Fruit fly (Drosophila melanogaster): ENCODE measurements around the gene Nup93-2.
A peak's percentile ranks its signal among the peaks of the same experiment; 100 is the strongest.

The Nup93-2 gene

DNA sequence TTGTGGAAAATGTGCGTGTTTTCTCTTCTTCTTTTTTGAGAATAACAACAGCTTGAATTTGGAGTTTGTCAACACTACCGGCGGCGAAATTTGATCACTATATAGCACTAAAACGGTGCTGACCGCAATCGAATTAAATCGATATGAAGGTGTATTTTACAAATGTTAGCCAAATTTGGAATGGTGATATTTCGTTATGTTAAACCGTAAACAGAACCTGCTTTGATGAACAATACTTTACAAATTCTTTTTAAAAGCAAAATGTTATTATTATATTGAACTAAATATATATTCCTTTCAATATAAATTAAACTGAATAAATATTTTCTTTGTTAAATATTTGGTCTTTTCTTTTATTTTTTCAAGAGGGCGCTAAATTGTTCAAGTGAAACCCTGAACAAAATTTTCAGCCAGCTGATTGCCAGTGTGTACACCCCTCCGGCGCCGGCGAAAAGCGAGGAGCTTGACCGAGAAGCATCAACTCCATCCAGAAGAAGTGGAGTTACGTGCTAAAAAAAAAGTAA is 12.1 kb downstream of the Nup93-2 start, which contains the start of the genes Rrp6, CG33331 and CG33332 (continued):
- TF ChIP-seq Optix (GFP tag; IDR thresholded peaks at IDR 0.05), result no peak
- no peak for TF ChIP-seq usp (GFP tag; optimal IDR thresholded peaks at IDR 0.05)
- TF ChIP-seq dysf (GFP tag; IDR thresholded peaks at IDR 0.05), result peak; percentile 65; the same call in 2 of the 3 replicates
- peak; percentile 85 for TF ChIP-seq CoRest (tag; optimal IDR thresholded peaks at IDR 0.05)
- TF ChIP-seq CG31441 (GFP tag; IDR thresholded peaks at IDR 0.05), result no peak
- TF ChIP-seq CG10209 (GFP tag; optimal IDR thresholded peaks at IDR 0.05), result peak; percentile 76
- TF ChIP-seq CG6813 (GFP tag; optimal IDR thresholded peaks at IDR 0.05), result no peak
- no peak for TF ChIP-seq br (optimal IDR thresholded peaks at IDR 0.05)
- TF ChIP-seq dm (GFP tag; optimal IDR thresholded peaks at IDR 0.05), result peak; percentile 84
- TF ChIP-seq lbe (GFP tag; optimal IDR thresholded peaks at IDR 0.05), result no peak
- no peak; the same call in 1 of the 2 replicates for TF ChIP-seq CG32767 (GFP tag; IDR thresholded peaks at IDR 0.05)
- no peak for TF ChIP-seq salm (tag; optimal IDR thresholded peaks at IDR 0.05)
- no peak for TF ChIP-seq CG6654 (GFP tag; optimal IDR thresholded peaks at IDR 0.05)
- peak; percentile 1 for TF ChIP-seq CG3163 (GFP tag; optimal IDR thresholded peaks at IDR 0.05)
- no peak for TF ChIP-seq Poxn (GFP tag; IDR thresholded peaks at IDR 0.05)
- TF ChIP-seq CG10654 (GFP tag; optimal IDR thresholded peaks at IDR 0.05), result peak; percentile 53
- TF ChIP-seq CG10267 (tag; optimal IDR thresholded peaks at IDR 0.05), result peak; percentile 95
- TF ChIP-seq HLH54F (GFP tag; optimal IDR thresholded peaks at IDR 0.05), result peak; percentile 74
- no peak for TF ChIP-seq CG2202 (tag; optimal IDR thresholded peaks at IDR 0.05)
- TF ChIP-seq CG8388 (GFP tag; optimal IDR thresholded peaks at IDR 0.05), result peak; percentile 31
- no peak for TF ChIP-seq gt (GFP tag; IDR thresholded peaks at IDR 0.05)
- no peak for TF ChIP-seq lov (optimal IDR thresholded peaks at IDR 0.05)
- no peak for TF ChIP-seq lov (GFP tag; IDR thresholded peaks at IDR 0.05)
- TF ChIP-seq peb (GFP tag; IDR thresholded peaks at IDR 0.05), result no peak
- no peak for TF ChIP-seq gsb (GFP tag; IDR thresholded peaks at IDR 0.05)
- peak; percentile 41 for TF ChIP-seq CG1792 (GFP tag; optimal IDR thresholded peaks at IDR 0.05)
- TF ChIP-seq vnd (GFP tag; IDR thresholded peaks at IDR 0.05; ENCODE audit: partially characterized antibody), result 0 out of 3 replicates have a peak, but pooled peaks have one; percentile 18
- TF ChIP-seq esg (GFP tag; conservative IDR thresholded peaks at IDR 0.05), result peak; percentile 51
- TF ChIP-seq CG34224 (GFP tag; IDR thresholded peaks at IDR 0.05; ENCODE audit: partially characterized antibody), result peak; percentile 80
- TF ChIP-seq CG14441 (GFP tag; IDR thresholded peaks at IDR 0.05), result peak; percentile 43; the same call in 1 of the 2 replicates
- no peak for TF ChIP-seq emc (GFP tag; optimal IDR thresholded peaks at IDR 0.05)
- TF ChIP-seq CG17612 (GFP tag; IDR thresholded peaks at IDR 0.05), result no peak
- no peak for TF ChIP-seq bigmax (GFP tag; optimal IDR thresholded peaks at IDR 0.05)
- no peak for TF ChIP-seq prd (optimal IDR thresholded peaks at IDR 0.05)
- TF ChIP-seq prd (GFP tag; IDR thresholded peaks at IDR 0.05), result peak; percentile 63; the same call in 1 of the 3 replicates
- TF ChIP-seq cg (GFP tag; optimal IDR thresholded peaks at IDR 0.05), result peak; percentile 33
- TF ChIP-seq row (GFP tag; IDR thresholded peaks at IDR 0.05), result peak; percentile 79
- peak; percentile 49 for TF ChIP-seq unc-4 (GFP tag; IDR thresholded peaks at IDR 0.05; ENCODE audit: partially characterized antibody)
- TF ChIP-seq ab (GFP tag; optimal IDR thresholded peaks at IDR 0.05), result no peak
- no peak for TF ChIP-seq ATbp (GFP tag; optimal IDR thresholded peaks at IDR 0.05)
- peak; percentile 46 for TF ChIP-seq chn (GFP tag; optimal IDR thresholded peaks at IDR 0.05)
- TF ChIP-seq zfh2 (GFP tag; optimal IDR thresholded peaks at IDR 0.05), result peak; percentile 76
- TF ChIP-seq Gug (GFP tag; IDR thresholded peaks at IDR 0.05), result peak; percentile 40; the same call in 2 of the 4 replicates
- TF ChIP-seq luna (GFP tag; optimal IDR thresholded peaks at IDR 0.05), result peak; percentile 32
- TF ChIP-seq hbn (GFP tag; IDR thresholded peaks at IDR 0.05; ENCODE audit: partially characterized antibody), result peak; percentile 48
- TF ChIP-seq CG4707 (GFP tag; optimal IDR thresholded peaks at IDR 0.05), result no peak
- peak; percentile 55; the same call in 1 of the 3 replicates for TF ChIP-seq ken (GFP tag; IDR thresholded peaks at IDR 0.05)
- peak; percentile 90 for TF ChIP-seq Sry-β (GFP tag; optimal IDR thresholded peaks at IDR 0.05)
- TF ChIP-seq CG1024 (GFP tag; IDR thresholded peaks at IDR 0.05), result no peak
- peak; percentile 67 for TF ChIP-seq bcd (GFP tag; optimal IDR thresholded peaks at IDR 0.05)
- peak; percentile 60 for TF ChIP-seq Antp (GFP tag; optimal IDR thresholded peaks at IDR 0.05)
- no peak for TF ChIP-seq CG17802 (tag; optimal IDR thresholded peaks at IDR 0.05)

Measured in whole organism, embryonic.